Fruit fly (Drosophila melanogaster) whole organism: Measurements from ENCODE around the gene Ziz.

Source experiments
- CG8478 ChIP-seq: fragments of >200 bp; optimal IDR thresholded peaks from 2 replicates; lab custom pipeline; 2018; ENCODE audit warnings: inconsistent platforms
- Dll ChIP-seq: fragments of >200 bp; optimal IDR thresholded peaks from 2 replicates; lab custom pipeline; 2017
- EcR ChIP-seq, 2 experiments: fragments of >200 bp; optimal IDR thresholded peaks; 2 replicates each; lab custom pipeline; 2017; ENCODE audit warnings: missing biosample characterization in 2 of 2, missing genetic modification characterization in 2 of 2, missing genetic modification reagents in 2 of 2
- pan ChIP-seq: fragments of >200 bp; optimal IDR thresholded peaks from 2 replicates; lab custom pipeline; 2017
- psq ChIP-seq: fragments of >200 bp; optimal IDR thresholded peaks from 2 replicates; lab custom pipeline; 2017
- usp ChIP-seq: fragments of >200 bp; optimal IDR thresholded peaks from 2 replicates; lab custom pipeline; 2017; ENCODE audit warnings: missing biosample characterization, missing genetic modification characterization, mixed read lengths

Ziz gene

DNA sequence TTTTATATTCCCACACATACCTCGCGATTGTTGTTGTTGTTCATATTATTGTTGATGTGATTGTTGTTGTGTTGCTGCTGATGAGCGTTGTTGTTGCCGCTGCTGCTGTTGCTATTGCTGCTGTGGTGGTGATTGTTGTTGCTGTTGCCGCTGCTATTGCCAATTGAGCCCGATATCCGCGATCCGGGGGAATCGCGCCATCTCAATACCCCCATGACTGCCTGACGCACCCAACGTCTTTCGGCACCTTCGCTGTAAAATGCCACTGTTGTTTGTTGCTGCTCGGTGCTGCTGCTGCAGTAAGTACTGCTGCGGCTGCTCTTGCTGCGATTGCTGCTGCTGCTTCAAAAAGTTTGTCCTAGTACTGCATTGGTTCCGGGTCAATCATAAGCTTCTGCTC is 33.1 kb upstream of the Ziz start:
- TF ChIP-seq psq (no peak), usp (GFP tag; lab: Kevin White, UChicago) (no peak), pan (no peak), Dll (lab: Kevin White, UChicago) (no peak), EcR (GFP tag; optimal IDR thresholded peaks at IDR 0.05; lab: Kevin White, UChicago) (no peak), CG8478 (lab: Kevin White, UChicago) (no peak)

DNA sequence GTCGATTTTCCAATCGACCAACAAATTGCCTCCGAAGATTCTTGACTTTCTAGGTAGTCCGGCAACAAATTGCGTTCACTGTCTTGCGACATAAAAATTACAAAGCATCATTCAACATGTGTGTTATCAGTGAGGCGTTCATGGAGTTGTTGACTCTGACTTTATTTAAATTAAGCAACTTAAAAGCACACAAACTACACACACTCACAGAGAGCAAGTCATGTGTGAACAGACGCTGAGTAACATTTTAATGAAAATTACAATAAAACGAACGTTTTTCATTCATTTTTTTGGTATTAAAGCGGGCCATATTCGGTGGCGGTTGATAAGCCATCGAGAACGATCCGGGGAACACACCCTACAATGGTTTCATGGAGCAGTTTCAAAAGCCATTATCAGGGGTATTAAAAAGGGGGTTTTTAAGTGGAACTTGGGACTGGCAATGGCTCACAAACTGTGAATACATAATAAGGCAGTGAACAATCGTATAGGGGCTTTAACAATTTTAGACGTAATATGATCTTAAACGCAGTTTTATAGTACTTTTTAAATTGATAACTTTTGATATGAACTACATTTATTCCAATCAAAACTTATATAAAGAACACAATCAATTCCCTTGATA is 32.1 kb upstream of the Ziz start:
- TF ChIP-seq pan = no peak

DNA sequence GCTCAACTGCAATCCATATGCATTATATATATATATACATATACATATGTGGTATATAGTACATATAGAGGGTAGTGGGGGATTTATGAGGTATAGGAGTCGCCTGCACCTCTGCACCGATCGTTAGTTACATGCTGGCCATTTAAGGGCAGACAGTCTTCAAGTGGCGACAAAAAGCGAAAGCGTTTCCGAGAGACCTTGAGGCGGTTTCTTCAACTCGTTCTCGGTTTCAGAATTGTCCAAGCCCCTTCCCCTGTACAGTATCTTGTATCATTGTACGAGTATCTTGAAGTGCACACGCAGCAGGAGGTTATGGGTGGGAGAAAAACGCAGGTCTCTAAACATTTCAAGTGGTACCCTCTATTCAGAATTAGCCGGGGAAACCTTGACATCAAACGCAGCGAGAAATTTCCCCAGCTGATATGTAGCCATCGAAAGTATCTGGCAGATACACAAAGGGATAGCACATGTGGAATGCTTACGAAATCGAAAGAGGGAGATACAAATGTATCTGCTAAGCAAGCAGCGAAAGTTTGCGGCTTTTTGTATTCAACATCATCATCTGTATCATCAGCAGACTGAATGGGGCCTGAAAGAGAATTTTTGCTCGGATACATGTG is 30.9 kb upstream of the Ziz start:
- TF ChIP-seq Dll (lab: Kevin White, UChicago) (no peak), EcR (GFP tag; optimal IDR thresholded peaks at IDR 0.05; lab: Kevin White, UChicago) (no peak), CG8478 (lab: Kevin White, UChicago) (no peak), usp (GFP tag; lab: Kevin White, UChicago) (no peak), pan (no peak), psq (no peak)

DNA sequence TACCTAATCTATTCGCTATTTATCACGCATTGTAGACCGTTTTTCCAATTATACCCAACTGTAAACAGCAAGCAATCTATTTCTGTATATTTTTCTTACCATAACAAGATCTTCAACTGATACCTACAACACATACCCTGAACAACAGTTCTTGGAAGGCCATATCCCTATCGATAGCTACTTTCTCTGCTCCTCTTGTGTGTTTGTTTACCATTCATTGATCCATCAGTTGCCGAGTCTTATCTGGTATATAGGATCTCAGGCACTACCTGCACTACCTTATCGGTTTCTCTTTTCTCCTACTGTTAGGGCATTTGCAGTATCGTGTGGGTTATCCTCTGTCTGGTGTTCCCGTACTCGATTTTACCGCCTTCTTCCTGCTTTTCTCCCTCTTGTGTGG is 30.0 kb upstream of the Ziz start:
- TF ChIP-seq psq = no peak
- TF ChIP-seq pan = no peak
- no peak for TF ChIP-seq Dll (lab: Kevin White, UChicago)
- no peak for TF ChIP-seq CG8478 (lab: Kevin White, UChicago)
- no peak for TF ChIP-seq usp (GFP tag; lab: Kevin White, UChicago)
- TF ChIP-seq EcR (GFP tag; optimal IDR thresholded peaks at IDR 0.05; lab: Kevin White, UChicago) = no peak

DNA sequence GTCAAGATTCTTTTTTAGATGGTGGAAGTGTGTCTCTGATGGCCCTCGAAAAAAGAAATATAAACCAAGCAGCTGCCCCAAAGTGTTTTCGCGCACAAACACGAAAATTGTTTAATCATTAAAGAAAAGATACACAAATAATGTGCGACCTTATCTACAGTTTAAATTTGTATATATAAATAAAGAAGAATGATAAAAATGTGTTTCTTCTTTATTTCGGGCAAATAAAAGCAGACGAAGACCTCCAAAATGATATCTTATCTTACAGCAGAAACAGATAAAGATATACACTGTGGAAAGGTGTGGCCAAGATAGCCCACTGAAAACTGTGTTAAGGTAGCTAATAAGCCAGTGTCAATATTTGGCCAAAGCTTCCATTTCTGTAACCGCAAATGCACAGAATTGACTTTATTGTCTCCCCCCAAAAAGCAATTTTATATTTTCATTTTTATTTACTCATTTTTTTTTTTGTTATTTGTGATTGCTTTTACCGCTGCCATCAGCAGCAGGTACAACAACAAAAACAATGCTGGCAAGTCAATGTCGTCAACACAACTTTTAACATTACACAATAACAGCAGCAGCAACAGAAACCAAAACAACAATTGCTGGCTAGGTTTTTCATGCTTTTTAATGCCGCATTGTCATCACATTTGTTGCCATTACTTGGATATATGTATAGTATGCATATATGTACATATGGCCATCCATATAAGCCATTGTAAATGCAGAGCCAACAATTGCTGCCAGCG is 29.2 kb upstream of the Ziz start:
- TF ChIP-seq CG8478 (lab: Kevin White, UChicago) = no peak
- TF ChIP-seq psq = no peak
- no peak for TF ChIP-seq Dll (lab: Kevin White, UChicago)

DNA sequence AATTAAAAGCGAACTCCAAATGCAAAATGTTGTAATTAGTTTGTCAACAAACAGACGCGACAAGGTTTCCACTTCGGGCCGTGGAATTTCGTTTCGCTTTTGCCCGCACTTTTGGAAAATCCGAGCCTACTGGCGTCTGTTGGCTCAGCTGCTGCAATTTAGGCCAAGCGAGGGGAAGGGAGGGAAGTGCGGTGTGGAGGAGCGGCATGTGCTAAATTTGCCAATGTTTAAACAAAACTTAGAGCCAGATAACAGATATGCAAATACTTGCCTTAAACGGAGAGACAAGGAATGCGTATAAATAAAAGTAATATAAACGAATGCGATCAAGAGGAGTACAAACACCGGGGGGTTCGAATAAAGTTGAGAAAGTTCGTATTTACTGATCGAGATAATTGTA is 27.5 kb upstream of the Ziz start:
- TF ChIP-seq usp (GFP tag; lab: Kevin White, UChicago) (no peak), CG8478 (lab: Kevin White, UChicago) (no peak), psq (no peak), Dll (lab: Kevin White, UChicago) (no peak), EcR (GFP tag; optimal IDR thresholded peaks at IDR 0.05; lab: Kevin White, UChicago) (no peak), pan (no peak)

DNA sequence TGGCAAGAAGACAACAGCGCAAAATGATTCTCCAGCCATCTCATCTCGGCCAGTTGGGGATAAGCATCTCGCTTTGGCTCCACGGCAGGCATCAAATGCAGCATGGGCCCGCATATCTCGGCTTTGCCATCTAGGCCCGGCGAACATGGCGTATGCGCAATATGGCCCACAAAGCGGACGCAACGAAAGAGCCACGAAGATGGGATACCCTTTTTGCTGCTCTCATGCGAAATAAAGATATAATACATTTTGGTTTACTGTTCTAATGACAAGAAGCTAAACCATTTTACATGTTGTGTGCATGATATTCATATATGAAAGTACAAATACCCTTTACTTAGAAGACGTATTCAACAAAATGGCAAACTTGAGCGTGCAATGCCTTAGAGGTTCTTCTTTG is 26.6 kb upstream of the Ziz start:
- TF ChIP-seq usp (GFP tag; lab: Kevin White, UChicago) (no peak), CG8478 (lab: Kevin White, UChicago) (no peak)

DNA sequence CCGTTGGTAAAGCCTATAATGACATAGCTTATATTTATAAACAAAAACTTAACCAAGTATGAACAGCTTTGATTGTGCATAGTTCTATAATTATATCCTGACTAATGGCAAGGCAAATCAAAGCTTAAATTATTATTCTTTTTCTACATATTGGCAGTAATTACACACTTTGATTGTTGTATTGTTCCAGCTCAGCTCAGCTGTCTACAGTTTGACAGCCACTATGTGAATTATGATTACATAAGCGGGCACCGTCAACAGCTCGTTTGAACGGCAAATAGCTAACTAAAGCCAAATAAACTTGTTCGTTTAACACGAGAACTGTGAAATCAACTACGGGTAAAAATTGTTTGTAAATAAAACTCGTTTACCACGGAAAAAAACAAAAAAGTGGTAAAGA is 25.5 kb upstream of the Ziz start:
- TF ChIP-seq CG8478 (lab: Kevin White, UChicago) = no peak
- no peak for TF ChIP-seq usp (GFP tag; lab: Kevin White, UChicago)
- no peak for TF ChIP-seq Dll (lab: Kevin White, UChicago)
- TF ChIP-seq pan = no peak
- no peak for TF ChIP-seq psq
- no peak for TF ChIP-seq EcR (GFP tag; optimal IDR thresholded peaks at IDR 0.05; lab: Kevin White, UChicago)

DNA sequence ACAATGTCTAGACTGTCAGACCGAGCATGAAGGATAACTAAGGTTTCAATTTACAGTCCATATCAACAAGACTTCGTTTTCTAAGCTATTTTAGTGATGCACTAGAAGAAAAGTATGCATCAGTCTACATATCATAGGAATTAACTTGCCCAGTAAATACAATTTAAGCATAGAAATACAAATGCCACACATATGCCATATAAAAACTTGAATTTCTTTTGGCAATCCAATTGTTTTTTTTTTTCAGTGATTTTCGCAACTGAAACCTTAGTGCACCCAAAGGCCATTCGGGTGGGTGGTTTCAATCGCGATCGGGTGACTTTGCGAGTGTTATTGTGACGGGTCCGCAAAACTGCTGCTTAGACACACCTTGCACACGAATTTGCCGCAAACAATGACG is 24.5 kb upstream of the Ziz start:
- no peak for TF ChIP-seq psq
- no peak for TF ChIP-seq Dll (lab: Kevin White, UChicago)
- no peak for TF ChIP-seq usp (GFP tag; lab: Kevin White, UChicago)
- no peak for TF ChIP-seq EcR (GFP tag; optimal IDR thresholded peaks at IDR 0.05; lab: Kevin White, UChicago)
- TF ChIP-seq pan = no peak

DNA sequence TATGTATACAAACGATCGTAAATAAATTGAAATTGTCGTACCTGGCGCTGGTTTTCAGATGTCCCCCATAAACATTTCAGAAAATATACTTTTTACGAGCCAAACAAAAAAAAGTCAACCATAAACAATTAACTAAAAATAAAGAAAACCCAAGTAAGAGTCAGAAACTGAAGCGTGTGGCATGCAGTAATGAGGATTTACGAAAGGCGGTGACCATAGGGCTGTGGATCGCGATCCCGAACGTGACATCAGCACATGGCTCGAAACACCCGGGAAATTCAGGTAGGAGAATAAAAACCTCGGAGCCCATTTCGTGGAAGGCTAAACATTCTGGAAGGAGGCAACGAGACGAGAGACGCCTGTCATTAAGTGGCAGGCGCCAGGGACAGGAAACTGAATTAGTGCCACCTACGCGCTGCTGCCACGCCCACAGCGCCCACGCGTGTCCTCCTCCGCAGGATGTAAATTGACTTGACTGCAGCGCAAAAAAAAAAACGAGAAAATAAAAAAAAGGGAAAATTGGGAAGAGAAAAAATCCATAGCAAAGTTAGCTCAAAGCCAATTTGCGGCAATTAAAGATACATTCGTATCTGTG is 23.6 kb upstream of the Ziz start:
- TF ChIP-seq EcR (GFP tag; optimal IDR thresholded peaks at IDR 0.05; lab: Kevin White, UChicago) = no peak
- no peak for TF ChIP-seq psq
- TF ChIP-seq usp (GFP tag; lab: Kevin White, UChicago) = no peak
- no peak for TF ChIP-seq Dll (lab: Kevin White, UChicago)
- TF ChIP-seq pan = no peak
- TF ChIP-seq CG8478 (lab: Kevin White, UChicago) = no peak

DNA sequence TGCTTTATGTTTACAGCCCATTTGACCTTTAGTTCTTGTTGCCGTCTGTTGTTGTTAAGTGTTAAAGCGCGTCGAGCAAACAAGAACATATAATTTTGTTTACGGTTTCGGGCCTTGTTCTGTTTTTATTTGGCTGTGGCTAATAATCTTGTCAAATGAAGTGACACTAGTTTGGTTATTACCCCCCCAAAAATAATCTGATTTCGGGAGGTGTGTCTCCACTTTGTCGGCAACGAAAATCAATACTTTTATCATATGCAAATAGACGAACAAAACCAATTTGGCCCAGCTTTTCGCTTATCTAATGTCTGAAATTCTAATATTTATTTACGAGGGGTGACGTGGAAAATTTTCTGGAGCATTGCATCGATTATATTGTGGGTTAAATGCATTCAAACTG is 22.8 kb upstream of the Ziz start:
- TF ChIP-seq usp (GFP tag; lab: Kevin White, UChicago) (no peak), psq (no peak), CG8478 (lab: Kevin White, UChicago) (no peak), pan (no peak), Dll (lab: Kevin White, UChicago) (no peak), EcR (GFP tag; optimal IDR thresholded peaks at IDR 0.05; lab: Kevin White, UChicago) (no peak)

DNA sequence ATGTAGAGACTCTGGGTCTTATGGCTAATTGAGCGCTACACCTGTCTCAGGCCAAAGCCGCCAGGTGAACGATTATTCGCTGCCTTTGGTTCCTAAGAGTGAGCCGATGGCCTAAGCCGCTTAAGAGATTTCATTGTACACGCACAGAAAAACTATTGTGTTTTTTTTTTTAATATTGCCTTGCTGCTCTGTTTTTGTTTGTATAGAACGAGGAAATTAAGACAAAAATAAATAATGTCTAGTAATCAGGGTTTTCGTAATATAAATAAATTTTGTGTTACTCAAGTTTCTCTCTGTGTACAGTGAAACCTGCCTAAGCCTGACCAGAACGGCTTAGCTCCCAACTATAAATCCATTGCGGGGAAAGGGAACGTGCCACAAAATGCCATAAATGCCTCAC is 19.3 kb upstream of the Ziz start:
- TF ChIP-seq usp (GFP tag; lab: Kevin White, UChicago) = no peak
- TF ChIP-seq pan = no peak
- no peak for TF ChIP-seq CG8478 (lab: Kevin White, UChicago)
- TF ChIP-seq psq = no peak
- TF ChIP-seq EcR (GFP tag; optimal IDR thresholded peaks at IDR 0.05; lab: Kevin White, UChicago) = no peak
- no peak for TF ChIP-seq Dll (lab: Kevin White, UChicago)
